Worm (Caenorhabditis elegans) whole organism, young adult: ENCODE measurements around the gene mtp-18.

Source experiments
- attf-5 ChIP-seq: fragments of 200-800 bp; sonication (Bioruptor generic); optimal IDR thresholded peaks from 2 replicates; lab custom pipeline; 2018; ENCODE audit warnings: mild to moderate bottlenecking, missing genetic modification characterization, missing compliant biosample characterization
- him-1 ChIP-seq: sonication (generic microtip); optimal IDR thresholded peaks from 2 replicates; lab custom pipeline; 2016; ENCODE audit warnings: missing genotype, missing genetic modification reagents, missing genetic modification characterization, missing compliant biosample characterization
- rcor-1 ChIP-seq: fragments of 200-800 bp; sonication (Bioruptor generic); IDR thresholded peaks from 2 replicates; pipeline ENCODE4 v1.3.6; 2022; ENCODE audit warnings: missing genetic modification reagents, missing genetic modification characterization, missing compliant biosample characterization

- TF ChIP-seq attf-5 (GFP tag; lab: Kevin White, UChicago) = no peak
- no peak for TF ChIP-seq him-1
- no peak for TF ChIP-seq rcor-1 (GFP tag; lab: Robert Waterston, UW)
Measured at ce11 chrX:6251321-6251720, 45.1 kb upstream of the mtp-18 start.
